Fruit fly (Drosophila melanogaster): Measurements from ENCODE around the gene CG15155.

- TF ChIP-seq Dfd (GFP tag; optimal IDR thresholded peaks at IDR 0.05) (no peak), pan (optimal IDR thresholded peaks at IDR 0.05) (no peak), Hr78 (GFP tag; optimal IDR thresholded peaks at IDR 0.05) (no peak), usp (GFP tag; optimal IDR thresholded peaks at IDR 0.05) (no peak), fru (GFP tag; optimal IDR thresholded peaks at IDR 0.05) (no peak), dl (GFP tag; optimal IDR thresholded peaks at IDR 0.05; ENCODE audit: insufficient read depth in 1 of 2, partially characterized antibody in 2 of 2) (no peak), Myc (optimal IDR thresholded peaks at IDR 0.05) (no peak), sage (GFP tag; optimal IDR thresholded peaks at IDR 0.05) (no peak), N (GFP tag; optimal IDR thresholded peaks at IDR 0.05) (no peak), dmrt93B (GFP tag; optimal IDR thresholded peaks at IDR 0.05) (no peak), lola (GFP tag; optimal IDR thresholded peaks at IDR 0.05) (no peak), br (GFP tag; optimal IDR thresholded peaks at IDR 0.05) (no peak), ey (GFP tag; optimal IDR thresholded peaks at IDR 0.05) (no peak), tai (GFP tag; optimal IDR thresholded peaks at IDR 0.05) (no peak)
These were observed at the start of gene CG15155 for dm6 chr2L:18154551-18154950.
